Worm (Caenorhabditis elegans): ENCODE results near the gene W03F9.2.

Gene W03F9.2

DNA sequence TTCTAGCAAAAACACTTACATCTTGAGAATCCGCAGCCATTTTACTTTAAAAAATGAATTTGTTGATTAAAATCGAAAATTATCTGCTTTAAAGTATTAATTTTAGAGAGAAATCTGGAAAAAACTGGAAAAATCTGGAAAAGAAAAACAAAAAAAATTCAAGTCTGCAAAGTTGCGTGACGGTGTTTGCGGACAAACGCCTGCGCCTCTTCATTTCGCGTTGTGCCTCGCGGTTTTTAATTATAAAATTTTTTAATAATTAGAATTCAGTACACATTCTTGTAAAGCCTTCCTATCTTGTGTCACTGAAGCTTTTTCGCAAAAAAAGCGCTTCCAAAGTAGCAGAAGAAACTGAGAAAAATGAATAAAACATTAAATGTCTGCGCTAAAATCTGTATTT lies 1.2 kb downstream of the W03F9.2 start, which contains the start of gene W03F9.1 (continued):
- TF ChIP-seq duxl-1 (tag; optimal IDR thresholded peaks at IDR 0.05; ENCODE audit: poor library complexity) (peak; percentile 58), nhr-11 (tag; optimal IDR thresholded peaks at IDR 0.05) (no peak), cey-2 (tag; optimal IDR thresholded peaks at IDR 0.05; ENCODE audit: borderline replicate concordance, insufficient read depth) (no peak), mep-1 (tag; optimal IDR thresholded peaks at IDR 0.05) (peak; percentile 77), nhr-6 (tag; optimal IDR thresholded peaks at IDR 0.05) (peak; percentile 11), mxl-2 (GFP tag; conservative IDR thresholded peaks at IDR 0.05) (no peak), daf-8 (GFP tag; IDR thresholded peaks at IDR 0.05) (no peak), ceh-32 (tag; optimal IDR thresholded peaks at IDR 0.05; ENCODE audit: poor library complexity) (no peak), pqm-1 (tag; optimal IDR thresholded peaks at IDR 0.05) (no peak), Y75B8A.6 (GFP tag; IDR thresholded peaks at IDR 0.05) (no peak), spr-1 (tag; optimal IDR thresholded peaks at IDR 0.05) (peak; percentile 35), zip-2 (tag; optimal IDR thresholded peaks at IDR 0.05) (peak; percentile 30), lin-29 (GFP tag; IDR thresholded peaks at IDR 0.05) (no peak), T26A8.4 (GFP tag; IDR thresholded peaks at IDR 0.05) (peak; percentile 58), dpl-1 (GFP tag; optimal IDR thresholded peaks at IDR 0.05) (peak; percentile 63), nhr-48 (tag; optimal IDR thresholded peaks at IDR 0.05) (no peak), arid-1 (GFP tag; conservative IDR thresholded peaks at IDR 0.05) (0 out of 2 replicates have a peak, but pooled peaks have one; percentile 32), nhr-102 (tag; optimal IDR thresholded peaks at IDR 0.05) (peak; percentile 5), unc-130 (GFP tag; optimal IDR thresholded peaks at IDR 0.05) (peak; percentile 39), ztf-7 (tag; optimal IDR thresholded peaks at IDR 0.05) (peak; percentile 26), dmd-6 (GFP tag; IDR thresholded peaks at IDR 0.05) (peak; percentile 38), lin-38 (GFP tag; IDR thresholded peaks at IDR 0.05) (peak; percentile 68), tag-97 (GFP tag; IDR thresholded peaks at IDR 0.05) (no peak), set-16 (GFP tag; IDR thresholded peaks at IDR 0.05) (no peak), nhr-28 (tag; optimal IDR thresholded peaks at IDR 0.05) (peak; percentile 20), D1046.2 (GFP tag; IDR thresholded peaks at IDR 0.05) (no peak), dmd-8 (GFP tag; IDR thresholded peaks at IDR 0.05) (no peak)

DNA sequence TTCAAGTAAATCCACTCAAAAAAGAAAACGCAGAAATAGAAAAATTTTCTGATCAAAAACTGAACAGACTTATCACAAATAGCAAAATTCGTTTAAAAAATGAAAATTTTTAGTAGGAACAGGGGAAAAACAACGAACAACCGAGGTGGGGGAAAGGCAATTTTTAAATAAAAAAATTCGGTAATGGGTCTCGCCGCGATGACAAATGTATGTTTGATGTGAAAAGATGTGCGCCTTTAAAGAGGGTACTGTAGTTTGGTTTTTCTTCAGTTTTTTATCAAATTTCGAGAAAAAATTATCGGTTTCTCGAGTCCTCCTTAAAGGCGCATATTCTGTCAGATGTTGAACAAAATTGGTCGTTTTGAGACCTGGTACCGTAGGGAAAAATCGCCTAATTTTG lies 3.9 kb downstream of the W03F9.2 start:
- no peak for TF ChIP-seq madf-9 (GFP tag; conservative IDR thresholded peaks at IDR 0.05)
- TF ChIP-seq lin-38 (GFP tag; IDR thresholded peaks at IDR 0.05): peak; percentile 24
- peak; percentile 56 for TF ChIP-seq lim-7 (GFP tag; IDR thresholded peaks at IDR 0.05)
- 0 out of 2 replicates have a peak, but pooled peaks have one; percentile 18 for TF ChIP-seq arid-1 (GFP tag; conservative IDR thresholded peaks at IDR 0.05)
- no peak for TF ChIP-seq daf-12 (tag; optimal IDR thresholded peaks at IDR 0.05)
- TF ChIP-seq F49E8.2 (tag; optimal IDR thresholded peaks at IDR 0.05; ENCODE audit: borderline replicate concordance): peak; percentile 29
- TF ChIP-seq aha-1 (tag): peak; percentile 70
- no peak for TF ChIP-seq nhr-11 (tag; optimal IDR thresholded peaks at IDR 0.05)

- TF ChIP-seq hlh-11 (tag; optimal IDR thresholded peaks at IDR 0.05) (peak; percentile 13), zip-11 (GFP tag; IDR thresholded peaks at IDR 0.05) (no peak), dve-1 (tag; optimal IDR thresholded peaks at IDR 0.05; ENCODE audit: insufficient read depth) (peak; percentile 60), zip-2 (tag; optimal IDR thresholded peaks at IDR 0.05) (peak; percentile 99), zfp-3 (GFP tag; conservative IDR thresholded peaks at IDR 0.05) (no peak), sdz-12 (GFP tag; optimal IDR thresholded peaks at IDR 0.05) (no peak), nhr-11 (tag; optimal IDR thresholded peaks at IDR 0.05) (no peak), nhr-42 (GFP tag; IDR thresholded peaks at IDR 0.05) (no peak), madf-5 (GFP tag; IDR thresholded peaks at IDR 0.05) (no peak), pqm-1 (tag; optimal IDR thresholded peaks at IDR 0.05) (no peak), daf-12 (tag; optimal IDR thresholded peaks at IDR 0.05) (no peak), zfp-2 (tag; optimal IDR thresholded peaks at IDR 0.05) (no peak), Y75B8A.6 (GFP tag; IDR thresholded peaks at IDR 0.05) (no peak), tag-97 (GFP tag; IDR thresholded peaks at IDR 0.05) (no peak), lim-7 (GFP tag; IDR thresholded peaks at IDR 0.05) (no peak), snpc-4 (tag; optimal IDR thresholded peaks at IDR 0.05) (no peak), spr-3 (GFP tag; optimal IDR thresholded peaks at IDR 0.05) (no peak), lin-13 (GFP tag; optimal IDR thresholded peaks at IDR 0.05) (no peak), gei-8 (GFP tag; optimal IDR thresholded peaks at IDR 0.05) (no peak), egl-27 (tag; optimal IDR thresholded peaks at IDR 0.05) (no peak), Y105C5A.15 (GFP tag; IDR thresholded peaks at IDR 0.05) (no peak), skn-1 (tag; optimal IDR thresholded peaks at IDR 0.05) (no peak), Y48G9A.11 (GFP tag; IDR thresholded peaks at IDR 0.05) (no peak), T20F7.1 (GFP tag; optimal IDR thresholded peaks at IDR 0.05) (peak; percentile 72), duxl-1 (tag; optimal IDR thresholded peaks at IDR 0.05; ENCODE audit: poor library complexity) (no peak)
Measured at ce11 chrV:123513-123912, 4.3 kb downstream of the W03F9.2 start.
